Worm (Caenorhabditis elegans): Measurements from ENCODE around the gene cnc-11.

Gene cnc-11

ce11 chrV:1465932-1466331 is 23.8 kb downstream of the cnc-11 start:
- TF ChIP-seq lim-7 (GFP tag; IDR thresholded peaks at IDR 0.05) (0 out of 2 replicates have a peak, but pooled peaks have one; percentile 36), ZK546.5 (tag; optimal IDR thresholded peaks at IDR 0.05) (no peak), set-16 (GFP tag; IDR thresholded peaks at IDR 0.05) (peak; percentile 89), F44E2.7 (GFP tag; IDR thresholded peaks at IDR 0.05) (0 out of 2 replicates have a peak, but pooled peaks have one; percentile 30)

ce11 chrV:1466949-1467348 is 24.8 kb downstream of the cnc-11 start:
- TF ChIP-seq fkh-10 (GFP tag; optimal IDR thresholded peaks at IDR 0.05): no peak
- no peak for TF ChIP-seq zip-11 (GFP tag; IDR thresholded peaks at IDR 0.05)
- TF ChIP-seq dmd-6 (GFP tag; IDR thresholded peaks at IDR 0.05): peak; percentile 50
- TF ChIP-seq R02D3.7 (tag; optimal IDR thresholded peaks at IDR 0.05): no peak
- no peak for TF ChIP-seq lir-3 (tag; optimal IDR thresholded peaks at IDR 0.05)
- no peak for TF ChIP-seq mdt-29 (GFP tag; IDR thresholded peaks at IDR 0.05)
- no peak for TF ChIP-seq nhr-102 (tag; optimal IDR thresholded peaks at IDR 0.05)
- TF ChIP-seq ZK337.2 (GFP tag; IDR thresholded peaks at IDR 0.05): no peak
- TF ChIP-seq T20F7.1 (GFP tag; optimal IDR thresholded peaks at IDR 0.05): no peak
- TF ChIP-seq F10B5.3 (tag; optimal IDR thresholded peaks at IDR 0.05): no peak
- no peak for TF ChIP-seq egl-43 (GFP tag; IDR thresholded peaks at IDR 0.05)
- peak; percentile 57 for TF ChIP-seq mes-2 (tag; optimal IDR thresholded peaks at IDR 0.05; ENCODE audit: poor library complexity, severe bottlenecking)
- no peak for TF ChIP-seq nhr-25 (tag; optimal IDR thresholded peaks at IDR 0.05; ENCODE audit: borderline replicate concordance, insufficient read depth)
- TF ChIP-seq unc-130 (GFP tag; optimal IDR thresholded peaks at IDR 0.05): no peak
- TF ChIP-seq nhr-28 (tag; optimal IDR thresholded peaks at IDR 0.05): peak; percentile 36
- peak in 1 of 2 experiments; percentile 65 for TF ChIP-seq mdl-1 (tag; optimal IDR thresholded peaks at IDR 0.05)
- no peak for TF ChIP-seq jun-1 (tag; optimal IDR thresholded peaks at IDR 0.05)
- no peak for TF ChIP-seq set-16 (GFP tag; IDR thresholded peaks at IDR 0.05)
- no peak for TF ChIP-seq F26F4.8 (GFP tag; conservative IDR thresholded peaks at IDR 0.05)
- no peak for TF ChIP-seq zag-1 (tag; optimal IDR thresholded peaks at IDR 0.05)
- TF ChIP-seq hmg-1.1 (GFP tag; IDR thresholded peaks at IDR 0.05): peak; percentile 43; the same call in 1 of the 2 replicates
- TF ChIP-seq zfp-3 (GFP tag; conservative IDR thresholded peaks at IDR 0.05): no peak
- TF ChIP-seq mep-1 (tag; optimal IDR thresholded peaks at IDR 0.05): peak; percentile 31
- no peak for TF ChIP-seq snpc-1.2 (GFP tag; IDR thresholded peaks at IDR 0.05)
- TF ChIP-seq ceh-20 (GFP tag; IDR thresholded peaks at IDR 0.05): no peak
- no peak for TF ChIP-seq Y48G9A.11 (GFP tag; IDR thresholded peaks at IDR 0.05)
- no peak for TF ChIP-seq madf-9 (GFP tag; conservative IDR thresholded peaks at IDR 0.05)
- no peak for TF ChIP-seq php-3 (GFP tag; IDR thresholded peaks at IDR 0.05)
- no peak for TF ChIP-seq ceh-44 (GFP tag; IDR thresholded peaks at IDR 0.05)
- peak; percentile 32 for TF ChIP-seq nhr-6 (tag; optimal IDR thresholded peaks at IDR 0.05)
- no peak for TF ChIP-seq daf-12 (tag; optimal IDR thresholded peaks at IDR 0.05)
- no peak for TF ChIP-seq pqm-1 (tag; optimal IDR thresholded peaks at IDR 0.05)
- no peak for TF ChIP-seq nhr-48 (tag; optimal IDR thresholded peaks at IDR 0.05)
- peak; percentile 97 for TF ChIP-seq hlh-30 (tag; optimal IDR thresholded peaks at IDR 0.05; ENCODE audit: insufficient read depth)
- no peak for TF ChIP-seq ztf-7 (tag; optimal IDR thresholded peaks at IDR 0.05)
- TF ChIP-seq daf-16 (GFP tag; optimal IDR thresholded peaks at IDR 0.05): no peak
- TF ChIP-seq daf-16 (tag; optimal IDR thresholded peaks at IDR 0.05): no peak
- TF ChIP-seq lim-7 (GFP tag; IDR thresholded peaks at IDR 0.05): no peak
- TF ChIP-seq F49E8.2 (tag; optimal IDR thresholded peaks at IDR 0.05; ENCODE audit: borderline replicate concordance): no peak
- TF ChIP-seq F37D6.2 (tag; optimal IDR thresholded peaks at IDR 0.05): no peak
- TF ChIP-seq F44E2.7 (GFP tag; IDR thresholded peaks at IDR 0.05): no peak
- peak; percentile 42 for TF ChIP-seq hlh-11 (tag; optimal IDR thresholded peaks at IDR 0.05)
- no peak for TF ChIP-seq ama-1 (optimal IDR thresholded peaks at IDR 0.05)
- no peak for TF ChIP-seq nhr-76 (tag; optimal IDR thresholded peaks at IDR 0.05)
- no peak for TF ChIP-seq daf-8 (GFP tag; IDR thresholded peaks at IDR 0.05)
- TF ChIP-seq duxl-1 (tag; optimal IDR thresholded peaks at IDR 0.05; ENCODE audit: poor library complexity): no peak
- no peak for TF ChIP-seq Y75B8A.6 (GFP tag; IDR thresholded peaks at IDR 0.05)
- TF ChIP-seq rbr-2 (tag; optimal IDR thresholded peaks at IDR 0.05): no peak
- no peak for TF ChIP-seq egl-27 (tag; optimal IDR thresholded peaks at IDR 0.05)

Data from whole organism, L4 larva.